Worm (Caenorhabditis elegans): ENCODE measurements around the gene C45H4.14.
A peak's percentile ranks its signal among the peaks of the same experiment; 100 is the strongest.

C45H4.14 gene

DNA sequence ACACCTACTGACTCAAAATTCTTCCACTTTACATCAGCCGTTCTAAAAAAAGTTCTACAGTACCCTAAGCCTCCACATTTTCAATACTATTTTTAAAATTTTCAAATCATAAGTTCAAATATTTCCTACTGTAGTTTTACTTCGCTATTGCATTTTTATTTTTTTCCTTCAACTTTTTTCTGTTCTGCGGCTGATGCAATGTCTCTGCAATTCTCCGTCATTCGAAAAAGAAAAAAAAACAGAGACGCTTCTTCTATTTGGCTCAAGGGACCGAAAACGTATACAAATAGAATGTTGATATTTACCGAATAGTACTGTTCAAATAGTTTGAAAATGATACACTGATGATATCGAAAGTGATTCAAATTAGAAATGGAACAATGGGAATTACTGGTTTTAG is 20.9 kb downstream of the C45H4.14 start:
- TF ChIP-seq ceh-28 (tag; optimal IDR thresholded peaks at IDR 0.05), result no peak
- TF ChIP-seq jun-1 (tag; optimal IDR thresholded peaks at IDR 0.05), result peak; percentile 28

DNA sequence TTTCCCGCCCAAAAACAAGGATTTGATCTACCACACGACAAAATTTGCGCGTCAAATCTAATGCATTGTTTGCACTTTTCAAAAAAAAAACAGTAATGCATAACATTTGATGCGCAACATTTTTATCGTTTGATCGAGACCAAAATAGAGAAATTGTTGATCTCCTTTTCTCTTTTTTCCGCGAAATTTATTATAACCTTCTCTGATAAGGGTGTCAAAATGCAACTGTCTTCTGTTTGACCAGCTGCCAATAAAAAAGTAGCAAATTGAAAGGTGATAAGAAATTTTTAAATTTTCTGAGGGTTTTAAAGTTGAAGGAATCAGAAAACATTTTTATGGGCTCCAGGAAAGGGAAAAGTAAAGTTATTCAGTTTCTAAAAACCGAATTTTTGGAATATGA is 22.2 kb downstream of the C45H4.14 start:
- TF ChIP-seq ZK546.5 (tag; optimal IDR thresholded peaks at IDR 0.05) (no peak), nhr-76 (tag; optimal IDR thresholded peaks at IDR 0.05) (peak; percentile 59), elt-2 (tag; optimal IDR thresholded peaks at IDR 0.05) (peak; percentile 10), aly-2 (tag; optimal IDR thresholded peaks at IDR 0.05) (no peak)

DNA sequence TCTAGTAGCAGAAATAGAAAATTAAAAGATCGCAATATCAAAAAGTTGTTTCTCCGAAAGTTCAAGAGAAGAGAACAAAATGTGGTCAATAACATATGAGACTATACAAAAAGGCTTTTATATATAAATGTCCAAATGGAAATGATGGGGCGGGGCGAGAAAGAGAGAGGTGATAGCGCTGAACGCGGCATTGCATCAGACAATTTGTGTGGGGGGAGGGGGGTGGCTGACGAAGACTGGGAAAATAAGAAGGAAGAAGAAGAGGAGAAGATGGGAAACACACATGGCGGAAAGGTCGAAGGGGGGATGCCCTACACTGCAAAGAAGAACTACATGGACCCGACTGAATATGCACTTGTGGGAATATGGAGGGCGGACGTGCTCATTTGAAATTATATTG is 23.9 kb downstream of the C45H4.14 start:
- no peak for TF ChIP-seq nhr-237 (tag; optimal IDR thresholded peaks at IDR 0.05)
- peak; percentile 11 for TF ChIP-seq elt-2 (tag; optimal IDR thresholded peaks at IDR 0.05)
- TF ChIP-seq lin-39 (tag; optimal IDR thresholded peaks at IDR 0.05), result peak; percentile 39
- TF ChIP-seq nfya-1 (tag; optimal IDR thresholded peaks at IDR 0.05; ENCODE audit: insufficient read depth), result peak; percentile 52
- TF ChIP-seq hmg-11 (tag; optimal IDR thresholded peaks at IDR 0.05), result peak; percentile 54
- peak; percentile 23 for TF ChIP-seq snpc-4 (tag; optimal IDR thresholded peaks at IDR 0.05)
- TF ChIP-seq fkh-10 (GFP tag; optimal IDR thresholded peaks at IDR 0.05), result peak; percentile 27
- peak; percentile 86 for TF ChIP-seq jun-1 (tag; optimal IDR thresholded peaks at IDR 0.05)
- TF ChIP-seq elt-1 (tag; optimal IDR thresholded peaks at IDR 0.05), result no peak

DNA sequence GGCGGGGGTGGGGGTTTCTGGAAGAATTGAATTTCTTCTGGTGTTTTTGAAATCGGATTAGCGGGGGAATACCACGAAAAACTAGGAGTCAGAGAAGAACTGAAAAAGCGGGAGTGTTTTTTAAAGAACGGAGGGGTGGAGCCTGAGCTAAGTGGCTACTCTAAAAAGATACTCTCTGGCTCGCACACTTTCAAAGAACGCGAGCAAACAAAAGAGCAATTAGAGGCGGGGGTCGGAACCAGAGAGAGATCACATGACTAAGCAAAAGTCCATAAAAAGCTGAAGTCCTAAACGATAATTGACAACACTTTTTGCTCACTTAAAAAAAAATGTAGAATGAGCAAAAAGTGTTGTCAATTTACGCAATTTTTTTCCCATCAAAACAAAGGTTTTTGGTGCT is 24.9 kb downstream of the C45H4.14 start:
- TF ChIP-seq lin-39 (tag; optimal IDR thresholded peaks at IDR 0.05) (peak; percentile 56), ceh-9 (tag; optimal IDR thresholded peaks at IDR 0.05) (no peak), nfya-1 (tag; optimal IDR thresholded peaks at IDR 0.05; ENCODE audit: insufficient read depth) (peak; percentile 35), pqm-1 (tag; optimal IDR thresholded peaks at IDR 0.05) (no peak), nhr-77 (tag; optimal IDR thresholded peaks at IDR 0.05) (no peak)

ce11 chrV:2133512-2133911 is 25.7 kb downstream of the C45H4.14 start:
- TF ChIP-seq unc-62 (GFP tag; optimal IDR thresholded peaks at IDR 0.05) (no peak), skn-1 (tag; optimal IDR thresholded peaks at IDR 0.05) (no peak), fos-1 (tag; optimal IDR thresholded peaks at IDR 0.05) (no peak), daf-12 (tag; optimal IDR thresholded peaks at IDR 0.05) (no peak), nhr-12 (tag; optimal IDR thresholded peaks at IDR 0.05) (no peak), pqm-1 (tag; optimal IDR thresholded peaks at IDR 0.05) (peak; percentile 11), eor-1 (tag; optimal IDR thresholded peaks at IDR 0.05) (no peak), nhr-25 (tag; optimal IDR thresholded peaks at IDR 0.05) (no peak), aly-2 (tag; optimal IDR thresholded peaks at IDR 0.05) (no peak), fkh-10 (GFP tag; optimal IDR thresholded peaks at IDR 0.05) (peak; percentile 68), jun-1 (tag; optimal IDR thresholded peaks at IDR 0.05) (peak; percentile 28), mdl-1 (tag; optimal IDR thresholded peaks at IDR 0.05) (peak; percentile 49), ceh-28 (tag; optimal IDR thresholded peaks at IDR 0.05) (no peak), nhr-67 (tag; optimal IDR thresholded peaks at IDR 0.05) (no peak), fkh-2 (tag; optimal IDR thresholded peaks at IDR 0.05) (no peak), R02D3.7 (tag; optimal IDR thresholded peaks at IDR 0.05) (no peak), sea-2 (GFP tag; optimal IDR thresholded peaks at IDR 0.05) (no peak), nhr-76 (tag; optimal IDR thresholded peaks at IDR 0.05) (no peak), ZK546.5 (tag; optimal IDR thresholded peaks at IDR 0.05) (no peak), nhr-77 (tag; optimal IDR thresholded peaks at IDR 0.05) (no peak), nhr-23 (tag; optimal IDR thresholded peaks at IDR 0.05) (no peak), unc-39 (tag; optimal IDR thresholded peaks at IDR 0.05) (no peak), tbx-2 (tag; optimal IDR thresholded peaks at IDR 0.05) (peak; percentile 7), zag-1 (tag; optimal IDR thresholded peaks at IDR 0.05) (no peak), lsy-12 (tag; optimal IDR thresholded peaks at IDR 0.05) (no peak), lin-15B (tag; optimal IDR thresholded peaks at IDR 0.05) (no peak), nhr-11 (tag; optimal IDR thresholded peaks at IDR 0.05) (no peak), ceh-82 (tag; optimal IDR thresholded peaks at IDR 0.05) (no peak), elt-3 (tag; optimal IDR thresholded peaks at IDR 0.05) (no peak), egl-5 (tag; optimal IDR thresholded peaks at IDR 0.05) (peak; percentile 42), elt-2 (tag; optimal IDR thresholded peaks at IDR 0.05) (peak; percentile 5), nhr-43 (tag; optimal IDR thresholded peaks at IDR 0.05; ENCODE audit: poor library complexity, severe bottlenecking) (no peak), mml-1 (tag; optimal IDR thresholded peaks at IDR 0.05) (peak; percentile 93), hmg-11 (tag; optimal IDR thresholded peaks at IDR 0.05) (peak; percentile 80), ceh-16 (tag; optimal IDR thresholded peaks at IDR 0.05) (no peak), nfya-1 (tag; optimal IDR thresholded peaks at IDR 0.05; ENCODE audit: insufficient read depth) (peak; percentile 86), egl-27 (tag; optimal IDR thresholded peaks at IDR 0.05) (no peak), lin-39 (tag; optimal IDR thresholded peaks at IDR 0.05) (peak; percentile 74), ama-1 (optimal IDR thresholded peaks at IDR 0.05) (no peak), ceh-9 (tag; optimal IDR thresholded peaks at IDR 0.05) (no peak), nhr-28 (tag; optimal IDR thresholded peaks at IDR 0.05) (no peak)

All from whole organism, L3 larva.